Fruit fly (Drosophila melanogaster): Measurements from ENCODE around the gene mRpS21.
A peak's percentile ranks its signal among the peaks of the same experiment; 100 is the strongest.

Gene mRpS21

dm6 chr3R:13417067-13417595, 35.5 kb upstream of the mRpS21 start:
- no peak for TF ChIP-seq pdm3 (GFP tag; optimal IDR thresholded peaks at IDR 0.05)
- no peak for TF ChIP-seq Eip93F (GFP tag; optimal IDR thresholded peaks at IDR 0.05)
- TF ChIP-seq CG8632 (GFP tag; optimal IDR thresholded peaks at IDR 0.05) = no peak
- no peak for TF ChIP-seq net (GFP tag; optimal IDR thresholded peaks at IDR 0.05)
- no peak for TF ChIP-seq OdsH (GFP tag; optimal IDR thresholded peaks at IDR 0.05)
- TF ChIP-seq acj6 (GFP tag; optimal IDR thresholded peaks at IDR 0.05) = no peak
- TF ChIP-seq CG15336 (GFP tag; IDR thresholded peaks at IDR 0.05) = peak; percentile 57
- TF ChIP-seq Sox15 (GFP tag; optimal IDR thresholded peaks at IDR 0.05) = no peak
- TF ChIP-seq salr (GFP tag; optimal IDR thresholded peaks at IDR 0.05) = no peak
- peak; percentile 10 for TF ChIP-seq CG6276 (GFP tag; optimal IDR thresholded peaks at IDR 0.05)
- TF ChIP-seq esn (GFP tag; optimal IDR thresholded peaks at IDR 0.05) = no peak
- TF ChIP-seq CG32006 (GFP tag; optimal IDR thresholded peaks at IDR 0.05) = peak; percentile 59
- TF ChIP-seq spab (GFP tag; optimal IDR thresholded peaks at IDR 0.05) = no peak
- TF ChIP-seq fd85E (GFP tag; optimal IDR thresholded peaks at IDR 0.05) = no peak
- TF ChIP-seq ss (GFP tag; optimal IDR thresholded peaks at IDR 0.05) = no peak
- TF ChIP-seq Met (GFP tag; optimal IDR thresholded peaks at IDR 0.05) = no peak
- no peak for TF ChIP-seq fkh (GFP tag; optimal IDR thresholded peaks at IDR 0.05)
- TF ChIP-seq Eip75B (GFP tag; optimal IDR thresholded peaks at IDR 0.05) = no peak
- TF ChIP-seq CG8319 (GFP tag; optimal IDR thresholded peaks at IDR 0.05) = no peak
- no peak for TF ChIP-seq Gug (GFP tag; IDR thresholded peaks at IDR 0.05)
- TF ChIP-seq Eip78C (GFP tag) = peak; percentile 34
- no peak for TF ChIP-seq CG34406 (GFP tag; optimal IDR thresholded peaks at IDR 0.05)
- peak; percentile 52; the same call in 2 of the 3 replicates for TF ChIP-seq CG8119 (GFP tag; IDR thresholded peaks at IDR 0.05)
- TF ChIP-seq CG6808 (GFP tag; optimal IDR thresholded peaks at IDR 0.05) = no peak

DNA sequence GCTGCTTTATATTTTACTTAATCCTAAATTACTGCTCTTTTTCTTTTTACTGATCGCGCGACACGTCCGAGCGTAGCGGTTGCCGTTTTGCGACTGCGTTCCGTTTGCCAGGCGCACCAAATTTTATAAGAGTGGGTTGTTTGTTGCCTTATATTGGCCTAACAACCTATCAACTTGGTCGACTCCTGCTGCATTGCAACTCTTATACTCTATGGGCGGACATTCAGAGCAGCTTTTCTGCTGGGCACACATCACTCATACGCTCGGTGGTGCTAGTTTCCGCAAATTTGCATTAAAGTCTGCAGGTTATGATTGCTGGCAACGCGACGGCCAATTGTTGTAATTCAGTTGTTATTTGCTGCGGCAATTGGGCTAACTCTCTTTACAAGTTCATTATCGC, 33.6 kb upstream of the mRpS21 start, which contains the start of gene yellow-e:
TSS of gene yellow-e (minus strand) at position 101 of the 400 bp plus-strand sequence.
- TF ChIP-seq Gug (GFP tag; IDR thresholded peaks at IDR 0.05) = no peak
- 0 out of 3 replicates have a peak, but pooled peaks have one; percentile 19 for TF ChIP-seq CG8119 (GFP tag; IDR thresholded peaks at IDR 0.05)
- 0 out of 3 replicates have a peak, but pooled peaks have one; percentile 9 for TF ChIP-seq eg (GFP tag; IDR thresholded peaks at IDR 0.05)

- TF ChIP-seq CG11294 (GFP tag; IDR thresholded peaks at IDR 0.05) (no peak), CG6276 (GFP tag; optimal IDR thresholded peaks at IDR 0.05) (peak; percentile 50), achi (GFP tag; optimal IDR thresholded peaks at IDR 0.05) (no peak), CG6808 (GFP tag; optimal IDR thresholded peaks at IDR 0.05) (no peak), Ets96B (tag; optimal IDR thresholded peaks at IDR 0.05) (no peak), CG10669 (GFP tag; optimal IDR thresholded peaks at IDR 0.05) (no peak), Hr4 (GFP tag; optimal IDR thresholded peaks at IDR 0.05) (peak; percentile 66), spab (GFP tag; optimal IDR thresholded peaks at IDR 0.05) (no peak), CG8319 (GFP tag; optimal IDR thresholded peaks at IDR 0.05) (no peak), Ets21C (GFP tag; optimal IDR thresholded peaks at IDR 0.05) (no peak), salr (GFP tag; optimal IDR thresholded peaks at IDR 0.05) (no peak), OdsH (GFP tag; optimal IDR thresholded peaks at IDR 0.05) (no peak), CG6854 (GFP tag; optimal IDR thresholded peaks at IDR 0.05) (no peak), Sox15 (GFP tag; optimal IDR thresholded peaks at IDR 0.05) (no peak), svp (GFP tag) (no peak), Lpt (GFP tag; optimal IDR thresholded peaks at IDR 0.05) (peak; percentile 5), esn (GFP tag; optimal IDR thresholded peaks at IDR 0.05) (no peak), Blimp-1 (GFP tag; optimal IDR thresholded peaks at IDR 0.05) (no peak), Eip93F (GFP tag; optimal IDR thresholded peaks at IDR 0.05) (no peak), eg (GFP tag; IDR thresholded peaks at IDR 0.05) (peak; percentile 51; the same call in 2 of the 3 replicates), CG31627 (GFP tag; optimal IDR thresholded peaks at IDR 0.05) (no peak), CG7368 (GFP tag; optimal IDR thresholded peaks at IDR 0.05) (no peak), vri (GFP tag; optimal IDR thresholded peaks at IDR 0.05) (no peak), CG8632 (GFP tag; optimal IDR thresholded peaks at IDR 0.05) (no peak), CG10631 (GFP tag; optimal IDR thresholded peaks at IDR 0.05) (no peak), net (GFP tag; optimal IDR thresholded peaks at IDR 0.05) (no peak), fd85E (GFP tag; optimal IDR thresholded peaks at IDR 0.05) (no peak), CG6163 (GFP tag; IDR thresholded peaks at IDR 0.05) (no peak), Eip75B (GFP tag; optimal IDR thresholded peaks at IDR 0.05) (no peak), dsx (GFP tag; optimal IDR thresholded peaks at IDR 0.05; ENCODE audit: poor library complexity, severe bottlenecking) (no peak), ss (GFP tag; optimal IDR thresholded peaks at IDR 0.05) (no peak), fd59A (GFP tag; optimal IDR thresholded peaks at IDR 0.05) (no peak), CG3919 (GFP tag; optimal IDR thresholded peaks at IDR 0.05) (no peak), CG8119 (GFP tag; IDR thresholded peaks at IDR 0.05) (0 out of 3 replicates have a peak, but pooled peaks have one; percentile 43), dac (GFP tag; optimal IDR thresholded peaks at IDR 0.05) (no peak), topi (GFP tag; optimal IDR thresholded peaks at IDR 0.05) (no peak), fkh (GFP tag; optimal IDR thresholded peaks at IDR 0.05) (no peak)
Observed at dm6 chr3R:13412704-13413103, 31.1 kb upstream of the mRpS21 start.
